Worm (Caenorhabditis elegans) whole organism, L4/young adult: ENCODE data around the gene T28D6.3.

Source experiments
- W03F9.2 ChIP-seq: fragments of 150-350 bp; optimal IDR thresholded peaks from 2 replicates; lab custom pipeline; 2014; ENCODE audit warnings: missing biosample characterization, missing genetic modification characterization
- dao-5 ChIP-seq: sonication (generic microtip); optimal IDR thresholded peaks from 2 replicates; lab custom pipeline; 2016; ENCODE audit warnings: missing genotype, missing genetic modification characterization, moderate library complexity, missing compliant biosample characterization
- him-1 ChIP-seq: sonication (generic microtip); optimal IDR thresholded peaks from 2 replicates; lab custom pipeline; 2016; ENCODE audit warnings: missing genotype, missing genetic modification reagents, missing genetic modification characterization, missing compliant biosample characterization

T28D6.3 gene

DNA sequence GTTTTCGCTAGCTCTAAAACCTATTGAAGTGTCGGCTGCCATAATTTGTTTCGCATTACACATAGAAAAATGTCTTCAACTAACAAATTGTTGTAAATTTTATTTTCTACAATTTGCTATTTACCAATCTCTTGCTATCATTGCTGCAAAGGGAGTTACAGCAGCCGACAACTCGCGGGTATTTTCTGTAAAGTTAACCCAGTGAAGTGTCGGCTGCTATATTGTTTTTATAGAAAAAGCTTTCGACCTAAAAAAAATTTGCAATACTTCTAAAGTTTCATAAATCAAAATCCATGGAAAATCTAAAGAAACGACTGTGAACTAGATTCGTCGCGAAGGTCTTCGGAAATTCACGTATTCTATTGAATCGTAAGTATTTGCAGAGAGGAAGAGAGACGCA, 12.3 kb downstream of the T28D6.3 start:
- TF ChIP-seq dao-5 (tag; lab: Kevin White, UChicago) (no peak), W03F9.2 (tag; lab: Kevin White, UChicago) (no peak), him-1 (tag; lab: Kevin White, UChicago) (no peak)

DNA sequence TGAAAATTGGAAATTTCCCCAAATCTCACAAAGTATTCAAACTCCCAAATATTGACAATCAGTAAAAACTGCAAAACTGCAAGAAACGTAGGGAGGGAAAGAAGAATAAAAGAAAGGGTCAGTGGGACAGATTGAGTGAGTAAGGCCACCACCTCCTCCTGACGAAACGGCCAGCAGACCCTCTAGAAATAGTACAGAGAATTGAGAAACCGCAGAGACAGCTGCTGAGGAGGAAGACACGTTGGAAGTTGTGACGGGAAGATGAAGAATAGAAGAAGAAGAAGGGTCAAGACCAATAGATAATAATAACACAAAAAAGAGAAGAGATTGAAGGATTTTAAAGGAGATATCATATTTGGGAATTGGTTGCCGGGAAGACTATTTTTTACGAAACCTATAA, 14.0 kb downstream of the T28D6.3 start:
- TF ChIP-seq dao-5 (tag; lab: Kevin White, UChicago) (no peak), him-1 (tag; lab: Kevin White, UChicago) (no peak), W03F9.2 (tag; lab: Kevin White, UChicago) (no peak)

DNA sequence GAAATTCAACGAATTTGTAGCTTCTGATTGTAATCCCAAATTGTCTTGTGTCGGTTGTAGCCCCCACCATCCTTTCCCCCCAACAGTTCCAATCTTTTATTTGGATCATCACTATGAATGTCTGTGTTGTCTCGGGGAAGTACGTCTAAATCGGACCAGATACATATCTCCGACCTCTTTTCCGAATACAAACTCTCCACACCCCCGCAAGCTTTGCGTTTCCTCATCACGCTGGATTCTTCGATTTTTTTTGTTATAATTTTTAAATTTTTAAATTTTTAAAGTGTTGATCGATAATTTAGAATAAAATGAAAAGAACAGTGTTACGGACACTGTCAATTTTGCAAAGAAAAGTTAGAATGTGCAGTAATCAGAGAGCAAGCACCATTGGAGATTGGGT, 15.4 kb downstream of the T28D6.3 start, which contains the start of gene subs-4:
TSS of gene subs-4 (plus strand) at position 301 of the 400 bp plus-strand sequence.
- TF ChIP-seq dao-5 (tag; lab: Kevin White, UChicago) (no peak), W03F9.2 (tag; lab: Kevin White, UChicago) (no peak), him-1 (tag; lab: Kevin White, UChicago) (no peak)

DNA sequence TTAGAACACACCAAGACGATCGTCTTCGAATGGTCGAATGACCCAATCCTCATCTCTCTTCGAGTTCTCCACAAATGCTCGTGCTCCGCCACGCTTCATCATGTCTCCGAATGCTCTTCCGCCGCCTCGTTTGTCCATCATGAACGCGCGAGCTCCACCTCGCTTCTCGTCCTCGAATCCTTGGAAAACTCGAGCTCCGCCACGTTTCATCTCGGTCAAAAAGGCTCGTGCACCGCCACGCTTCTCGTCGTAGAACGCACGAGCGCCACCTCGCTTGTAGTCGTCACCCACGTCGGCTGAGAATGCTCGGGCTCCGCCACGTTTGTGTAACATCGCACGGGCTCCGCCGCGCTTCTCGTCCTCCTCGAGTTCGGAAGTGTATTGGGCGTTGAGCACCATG, 22.8 kb downstream of the T28D6.3 start:
- no peak for TF ChIP-seq dao-5 (tag; lab: Kevin White, UChicago)
- no peak for TF ChIP-seq him-1 (tag; lab: Kevin White, UChicago)
- no peak for TF ChIP-seq W03F9.2 (tag; lab: Kevin White, UChicago)

DNA sequence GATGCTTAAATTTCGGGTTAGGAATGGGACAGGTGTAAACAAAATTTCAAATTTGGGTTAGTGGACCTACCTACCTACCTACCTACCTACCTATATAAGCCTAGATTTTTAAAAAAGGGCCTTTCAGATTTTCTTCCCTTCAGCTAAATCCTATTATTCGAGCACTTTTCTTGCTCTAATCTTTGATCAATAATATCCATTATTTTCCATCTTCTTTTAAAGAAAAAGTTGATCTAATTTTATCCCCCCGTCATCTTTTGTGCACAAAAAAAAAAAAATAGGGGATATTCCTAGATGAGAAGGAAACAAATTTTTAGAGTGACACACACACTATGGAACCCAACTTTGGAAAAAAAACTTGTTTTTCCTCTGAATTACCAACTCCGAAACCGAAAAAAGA, 24.3 kb downstream of the T28D6.3 start:
- TF ChIP-seq him-1 (tag; lab: Kevin White, UChicago) (no peak), W03F9.2 (tag; lab: Kevin White, UChicago) (no peak), dao-5 (tag; lab: Kevin White, UChicago) (no peak)

DNA sequence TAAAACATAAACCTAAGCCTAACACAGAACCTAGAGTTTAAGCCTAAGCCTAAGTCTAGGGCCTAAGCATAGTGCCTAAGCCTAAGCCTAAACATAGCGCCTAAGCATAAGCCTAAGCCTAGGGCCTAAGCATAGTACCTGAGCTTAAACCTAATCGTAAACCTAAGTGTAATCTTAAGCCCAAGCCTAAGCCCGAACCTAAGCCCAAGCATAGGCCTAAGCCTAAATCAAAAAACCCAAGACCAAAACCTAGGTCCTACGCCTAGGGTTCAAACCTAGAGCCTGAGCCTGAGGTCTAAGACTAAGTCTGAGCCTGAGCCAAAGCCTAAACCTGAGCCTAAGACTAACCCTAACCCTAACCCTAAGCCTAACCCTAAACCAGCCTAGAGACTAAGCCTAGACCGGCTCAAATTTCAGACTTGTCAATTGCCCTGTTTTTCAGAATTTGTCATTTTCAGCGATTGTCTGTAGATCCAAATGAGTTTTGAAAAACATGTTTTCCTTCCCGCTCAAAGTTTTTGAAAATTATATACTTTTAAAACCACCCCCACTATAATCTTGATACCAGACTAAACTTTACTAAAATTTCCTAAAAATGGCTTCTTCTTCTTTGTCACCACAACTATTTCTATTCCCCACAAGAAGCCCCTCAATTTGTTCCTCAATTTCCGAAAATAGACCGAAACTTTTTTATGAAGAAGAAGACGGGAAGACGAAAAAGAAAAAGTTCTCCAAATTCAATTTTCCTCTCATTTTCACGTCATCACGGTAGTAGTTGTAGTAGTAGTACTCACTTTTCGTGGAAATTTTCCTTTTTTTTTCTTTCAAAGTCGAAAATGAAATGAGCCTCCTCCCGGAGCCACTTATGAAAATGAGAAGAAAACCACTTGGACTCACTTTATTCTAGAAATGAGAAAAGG, 25.3 kb downstream of the T28D6.3 start:
- TF ChIP-seq W03F9.2 (tag; lab: Kevin White, UChicago) (no peak), dao-5 (tag; lab: Kevin White, UChicago) (no peak), him-1 (tag; lab: Kevin White, UChicago) (no peak)

DNA sequence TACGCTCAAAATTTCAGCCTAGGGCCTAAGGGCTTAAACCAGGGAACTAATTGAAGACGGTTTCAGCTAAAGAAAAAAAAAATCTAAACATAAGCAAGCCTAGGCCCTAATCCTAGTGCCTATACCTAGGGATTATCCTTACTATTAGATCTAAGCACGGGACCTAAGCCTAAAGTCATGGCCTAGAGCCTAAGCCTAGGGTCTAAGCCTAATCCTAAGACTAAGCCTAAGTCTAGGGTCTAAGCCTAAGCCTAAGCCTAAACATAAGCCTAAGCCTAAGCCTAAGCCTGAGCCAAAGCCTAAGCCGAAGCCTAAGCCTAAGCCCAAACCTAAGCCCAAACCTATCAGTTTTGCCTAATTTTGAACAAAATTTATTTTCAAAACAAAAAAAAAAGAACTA, 26.2 kb downstream of the T28D6.3 start:
- TF ChIP-seq dao-5 (tag; lab: Kevin White, UChicago), result no peak
- TF ChIP-seq him-1 (tag; lab: Kevin White, UChicago), result no peak
- no peak for TF ChIP-seq W03F9.2 (tag; lab: Kevin White, UChicago)

DNA sequence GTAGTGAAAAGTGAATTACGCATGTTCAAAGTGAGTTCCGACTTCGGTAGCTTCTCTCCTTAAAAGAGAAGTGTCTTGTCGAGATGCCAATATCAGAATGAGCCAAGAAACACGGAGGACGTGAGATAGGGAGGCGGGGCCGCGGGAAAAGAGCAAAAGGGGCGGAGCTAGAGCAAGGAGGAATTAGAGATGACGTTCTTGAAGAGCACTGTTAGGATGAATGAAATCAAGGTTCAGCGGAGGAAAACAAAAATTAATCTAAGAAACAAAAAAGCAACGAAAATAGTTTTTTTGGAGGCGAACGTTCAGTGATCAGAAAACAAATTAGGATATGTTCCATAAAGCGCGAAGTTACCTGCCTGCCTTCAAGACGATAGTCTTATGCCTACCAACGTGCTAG, 26.6 kb downstream of the T28D6.3 start, which contains the start of gene nlp-21:
TSS of gene nlp-21 (minus strand) at position 101 of the 400 bp plus-strand sequence.
- TF ChIP-seq W03F9.2 (tag; lab: Kevin White, UChicago) (no peak), him-1 (tag; lab: Kevin White, UChicago) (no peak), dao-5 (tag; lab: Kevin White, UChicago) (no peak)

DNA sequence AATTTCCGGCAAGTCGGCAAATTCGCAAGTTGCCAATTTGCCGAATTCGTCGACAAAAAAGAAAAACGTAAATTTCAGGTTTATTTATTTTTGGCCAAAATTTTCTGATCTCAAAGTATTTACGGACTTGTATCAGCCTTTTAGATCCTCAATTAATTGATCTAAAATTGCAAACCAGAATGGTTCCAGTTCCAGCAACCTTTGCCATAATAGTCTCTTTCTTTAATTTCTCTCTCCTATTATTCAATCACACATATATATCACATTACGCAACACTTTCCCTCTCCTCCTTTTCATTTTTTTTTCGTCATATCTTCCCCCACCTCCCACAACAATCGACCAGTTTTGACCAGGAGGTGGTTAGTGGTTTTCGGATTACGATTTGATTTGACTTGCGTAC, 30.9 kb downstream of the T28D6.3 start, which contains the start of gene Y47D3B.3:
TSS of gene Y47D3B.3 (plus strand) at position 301 of the 400 bp plus-strand sequence.
- TF ChIP-seq him-1 (tag; lab: Kevin White, UChicago) (no peak), W03F9.2 (tag; lab: Kevin White, UChicago) (no peak), dao-5 (tag; lab: Kevin White, UChicago) (no peak)

DNA sequence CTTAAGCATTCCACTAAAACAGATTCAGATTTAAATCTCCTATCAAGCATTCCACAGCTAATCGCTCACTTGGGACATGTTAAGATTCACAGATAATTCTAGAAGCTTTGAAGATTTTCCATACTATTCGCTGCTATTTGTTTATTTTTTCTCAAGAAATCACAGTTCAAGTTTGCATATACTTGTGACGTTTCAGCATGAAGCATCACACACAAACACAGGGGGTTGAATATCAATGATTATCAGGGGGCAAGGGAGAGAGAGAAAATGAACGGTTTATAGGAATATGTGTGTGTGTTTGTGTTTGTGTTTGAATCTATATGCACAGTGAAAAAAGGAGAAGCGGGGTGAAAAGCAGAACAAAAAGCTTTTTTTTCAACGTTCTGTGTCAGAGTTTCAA, 36.1 kb downstream of the T28D6.3 start, which contains the start of gene Y47D3B.12:
TSS of gene Y47D3B.12 (plus strand) at position 301 of the 400 bp plus-strand sequence.
- no peak for TF ChIP-seq W03F9.2 (tag; lab: Kevin White, UChicago)

DNA sequence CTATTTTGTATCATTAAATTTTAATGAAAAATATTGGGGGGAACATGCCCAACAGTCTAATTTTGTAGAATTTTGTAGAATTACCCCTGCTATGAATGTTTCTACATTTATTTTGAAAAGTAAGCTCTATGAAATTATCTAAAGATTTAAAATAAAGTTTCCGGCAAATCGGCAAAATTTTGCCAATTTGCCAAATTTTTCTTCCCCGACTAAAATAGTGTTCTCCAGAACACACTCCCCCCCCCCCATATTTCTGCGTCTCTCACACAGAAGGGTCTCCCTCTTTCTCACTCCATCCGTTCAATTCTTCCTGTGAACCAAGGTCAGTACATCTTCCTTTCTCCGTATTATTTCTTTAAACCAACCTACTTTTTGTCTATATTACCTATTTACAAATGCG, 38.5 kb downstream of the T28D6.3 start, which contains the start of gene Y47D3B.4:
TSS of gene Y47D3B.4 (plus strand) at position 301 of the 400 bp plus-strand sequence.
- TF ChIP-seq him-1 (tag; lab: Kevin White, UChicago), result no peak
- no peak for TF ChIP-seq dao-5 (tag; lab: Kevin White, UChicago)
- TF ChIP-seq W03F9.2 (tag; lab: Kevin White, UChicago), result no peak

DNA sequence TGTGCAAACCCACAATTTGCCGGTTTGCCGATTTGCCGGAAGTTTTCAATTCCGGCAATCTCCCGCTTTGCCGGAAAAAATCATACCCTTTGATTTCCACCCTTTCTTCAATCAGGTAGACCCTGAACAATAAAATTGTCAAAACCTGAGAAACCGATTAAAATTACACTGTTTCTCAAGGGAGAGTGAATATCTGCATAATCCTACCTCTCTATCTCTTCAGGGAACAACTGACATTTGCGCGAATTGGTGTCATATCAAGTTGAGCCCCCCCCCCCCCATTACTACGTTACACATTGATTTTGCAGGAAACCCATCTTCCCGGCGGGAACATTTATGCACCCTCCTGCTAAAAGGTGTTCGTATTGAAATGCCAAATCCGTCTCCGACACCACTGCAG, 43.8 kb downstream of the T28D6.3 start, which contains the start of gene twk-31:
TSS of gene twk-31 (plus strand) at position 301 of the 400 bp plus-strand sequence.
- no peak for TF ChIP-seq W03F9.2 (tag; lab: Kevin White, UChicago)
- no peak for TF ChIP-seq dao-5 (tag; lab: Kevin White, UChicago)
- TF ChIP-seq him-1 (tag; lab: Kevin White, UChicago), result no peak
